Worm (Caenorhabditis elegans) whole organism, L1 larva: Measurements from ENCODE around the gene ZK1058.3.

ENCODE experiments used
- lin-39 ChIP-seq: fragments of 150-350 bp; optimal IDR thresholded peaks from 2 replicates; lab custom pipeline; 2014; ENCODE audit warnings: missing biosample characterization, missing genetic modification reagents, missing genetic modification characterization
- rnt-1 ChIP-seq: sonication (generic microtip); optimal IDR thresholded peaks from 2 replicates; lab custom pipeline; 2016; ENCODE audit warnings: mild to moderate bottlenecking, missing genetic modification characterization, moderate library complexity, missing compliant biosample characterization
- skn-1 ChIP-seq: fragments of 150-350 bp; optimal IDR thresholded peaks from 2 replicates; lab custom pipeline; 2014; ENCODE audit warnings: missing biosample characterization, missing genetic modification characterization
- snpc-4 ChIP-seq: fragments of 150-350 bp; optimal IDR thresholded peaks from 2 replicates; lab custom pipeline; 2014; ENCODE audit warnings: missing biosample characterization, missing genetic modification characterization
- unc-30 ChIP-seq: sonication (generic microtip); optimal IDR thresholded peaks from 2 replicates; lab custom pipeline; 2017; ENCODE audit warnings: missing biosample characterization, missing genetic modification characterization
- zag-1 ChIP-seq: fragments of 150-350 bp; optimal IDR thresholded peaks from 2 replicates; lab custom pipeline; 2014; ENCODE audit warnings: missing biosample characterization, missing genetic modification characterization

DNA sequence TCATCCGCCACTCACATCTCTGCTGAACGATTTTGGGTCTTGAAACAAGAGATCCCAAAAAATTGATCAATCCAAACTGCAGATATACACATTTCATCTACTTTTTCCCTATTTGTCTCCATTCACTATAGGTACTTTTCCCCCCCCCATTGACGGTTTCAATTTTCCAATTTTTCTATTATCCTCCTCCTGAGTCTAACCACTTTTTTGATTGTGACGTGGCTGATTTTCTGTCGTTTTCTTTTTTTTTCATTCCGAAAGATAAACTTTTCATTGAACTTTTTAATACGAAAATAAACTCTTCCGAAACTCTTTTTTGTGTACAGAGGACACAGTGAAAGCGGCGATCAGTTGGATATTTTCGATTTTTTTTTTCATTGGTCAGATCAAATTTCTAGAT lies 39.2 kb downstream of the ZK1058.3 start:
- TF ChIP-seq unc-30 (tag; lab: Kevin White, UChicago) = no peak
- TF ChIP-seq lin-39 (tag; lab: Kevin White, UChicago) = no peak
- no peak for TF ChIP-seq rnt-1
- TF ChIP-seq skn-1 (tag; lab: Kevin White, UChicago) = no peak
- TF ChIP-seq snpc-4 = no peak
- TF ChIP-seq zag-1 (tag; lab: Kevin White, UChicago) = no peak
